Fruit fly (Drosophila melanogaster) whole organism, embryonic: Measurements from ENCODE around the gene salm.
A peak's percentile ranks its signal among the peaks of the same experiment; 100 is the strongest.

Experiments used
- CG10979 ChIP-seq: fragments of 200-800 bp; sonication (Bioruptor generic); optimal IDR thresholded peaks from 2 replicates; lab custom pipeline; 2018; ENCODE audit warnings: missing biosample characterization, mild to moderate bottlenecking, missing genetic modification characterization, moderate library complexity
- CG11247 ChIP-seq: fragments of 200-800 bp; sonication (Bioruptor generic); IDR thresholded peaks from 2 replicates; pipeline ENCODE4 v1.3.6; 2022; ENCODE audit warnings: missing biosample characterization, missing genetic modification characterization
- CG12942 ChIP-seq: fragments of 200-800 bp; sonication (Bioruptor generic); optimal IDR thresholded peaks from 3 replicates; lab custom pipeline; 2016; ENCODE audit warnings: missing biosample characterization, missing genetic modification characterization
- CG13424 ChIP-seq: fragments of 200-800 bp; sonication (Bioruptor generic); optimal IDR thresholded peaks from 2 replicates; lab custom pipeline; 2019; ENCODE audit warnings: missing biosample characterization, mild to moderate bottlenecking, missing genetic modification characterization, moderate library complexity
- CG13894 ChIP-seq: fragments of 200-800 bp; sonication (Bioruptor generic); optimal IDR thresholded peaks from 3 replicates; lab custom pipeline; 2018; ENCODE audit warnings: missing biosample characterization, mild to moderate bottlenecking, missing genetic modification characterization, moderate library complexity
- CG15011 ChIP-seq: fragments of 200-800 bp; sonication (Bioruptor generic); optimal IDR thresholded peaks from 3 replicates; lab custom pipeline; 2018; ENCODE audit warnings: missing biosample characterization, mild to moderate bottlenecking, missing genetic modification characterization
- CG15601 ChIP-seq: fragments of 200-800 bp; sonication (Bioruptor generic); optimal IDR thresholded peaks from 3 replicates; lab custom pipeline; 2019; ENCODE audit warnings: missing biosample characterization, mild to moderate bottlenecking, missing genetic modification characterization, moderate library complexity
- CG17328 ChIP-seq: fragments of 200-800 bp; sonication (Bioruptor generic); IDR thresholded peaks from 2 replicates; pipeline ENCODE4 v1.3.6; 2022; ENCODE audit warnings: missing biosample characterization, missing genetic modification characterization
- CG17361 ChIP-seq: fragments of 200-800 bp; sonication (Bioruptor generic); IDR thresholded peaks from 3 replicates; pipeline ENCODE4 v1.3.6; 2022; ENCODE audit warnings: missing biosample characterization, missing genetic modification characterization
- CG18262 ChIP-seq: fragments of 200-800 bp; optimal IDR thresholded peaks from 3 replicates; lab custom pipeline; 2019; ENCODE audit warnings: missing biosample characterization, mild to moderate bottlenecking, missing genetic modification characterization, moderate library complexity
- CG18619 ChIP-seq: fragments of 200-800 bp; sonication (Bioruptor generic); optimal IDR thresholded peaks from 3 replicates; lab custom pipeline; 2017; ENCODE audit warnings: missing biosample characterization, mild to moderate bottlenecking, missing genetic modification characterization
- CG2120 ChIP-seq: fragments of 200-800 bp; sonication (Bioruptor generic); optimal IDR thresholded peaks from 3 replicates; lab custom pipeline; 2016; ENCODE audit warnings: missing biosample characterization, missing genetic modification characterization
- CG2129 ChIP-seq: fragments of 200-800 bp; sonication (Bioruptor generic); IDR thresholded peaks from 2 replicates; pipeline ENCODE4 v1.3.6; 2022; ENCODE audit warnings: missing biosample characterization, missing genetic modification characterization; ENCODE audit not compliant: partially characterized antibody
- CG2875 ChIP-seq: fragments of 200-800 bp; sonication (Bioruptor generic); optimal IDR thresholded peaks from 2 replicates; lab custom pipeline; 2017; ENCODE audit warnings: missing biosample characterization, mild to moderate bottlenecking, missing genetic modification characterization, missing genetic modification reagents
- CG33557 ChIP-seq: fragments of 200-800 bp; sonication (Bioruptor generic); optimal IDR thresholded peaks from 2 replicates; lab custom pipeline; 2019; ENCODE audit warnings: missing biosample characterization, mild to moderate bottlenecking, missing genetic modification characterization, moderate library complexity
- CG4282 ChIP-seq: fragments of 200-800 bp; sonication (Bioruptor generic); optimal IDR thresholded peaks from 2 replicates; lab custom pipeline; 2016; ENCODE audit warnings: missing biosample characterization, missing genetic modification characterization
- CG4617 ChIP-seq: fragments of 200-800 bp; sonication (Bioruptor generic); optimal IDR thresholded peaks from 3 replicates; lab custom pipeline; 2016; ENCODE audit warnings: missing biosample characterization, missing genetic modification characterization, borderline replicate concordance
- CG8924 ChIP-seq: fragments of 200-800 bp; optimal IDR thresholded peaks from 3 replicates; lab custom pipeline; 2019; ENCODE audit warnings: missing biosample characterization, mild to moderate bottlenecking, missing genetic modification characterization, moderate library complexity
- CG9727 ChIP-seq: fragments of 200-800 bp; sonication (Bioruptor generic); optimal IDR thresholded peaks from 3 replicates; lab custom pipeline; 2017; ENCODE audit warnings: missing biosample characterization, mild to moderate bottlenecking, missing genetic modification characterization
- CoRest ChIP-seq: fragments of 200-800 bp; sonication (Bioruptor generic); optimal IDR thresholded peaks from 3 replicates; lab custom pipeline; 2018; ENCODE audit warnings: missing biosample characterization, mild to moderate bottlenecking, missing genetic modification characterization, moderate library complexity
- D19A ChIP-seq: fragments of 200-800 bp; optimal IDR thresholded peaks from 3 replicates; lab custom pipeline; 2019; ENCODE audit warnings: missing biosample characterization, mild to moderate bottlenecking, missing genetic modification characterization, moderate library complexity
- Dad ChIP-seq: fragments of 200-800 bp; sonication (Bioruptor generic); optimal IDR thresholded peaks from 3 replicates; lab custom pipeline; 2016; ENCODE audit warnings: missing biosample characterization, missing genetic modification characterization
- Dll ChIP-seq: fragments of 200-800 bp; sonication (Bioruptor generic); IDR thresholded peaks from 4 replicates; pipeline ENCODE4 v1.3.6; 2022; ENCODE audit warnings: missing biosample characterization, missing genetic modification characterization; ENCODE audit not compliant: partially characterized antibody
- Ets65A ChIP-seq: fragments of 200-800 bp; sonication (Bioruptor generic); peaks from one replicate; lab custom pipeline; 2016; ENCODE audit warnings: missing biosample characterization, missing genetic modification characterization
- Hey ChIP-seq: fragments of 200-800 bp; sonication (Bioruptor generic); optimal IDR thresholded peaks from 3 replicates; lab custom pipeline; 2018; ENCODE audit warnings: missing biosample characterization, mild to moderate bottlenecking, missing genetic modification characterization
- NC2α ChIP-seq: fragments of 200-800 bp; sonication (Bioruptor generic); optimal IDR thresholded peaks from 2 replicates; lab custom pipeline; 2016; ENCODE audit warnings: missing biosample characterization, missing genetic modification characterization
- NC2β ChIP-seq: fragments of 200-800 bp; sonication (Bioruptor generic); optimal IDR thresholded peaks from 2 replicates; lab custom pipeline; 2016; ENCODE audit warnings: missing biosample characterization, missing genetic modification characterization
- Neu2 ChIP-seq: fragments of 200-800 bp; sonication (Bioruptor generic); optimal IDR thresholded peaks from 3 replicates; lab custom pipeline; 2016; ENCODE audit warnings: missing biosample characterization, missing genetic modification characterization, borderline replicate concordance
- Optix ChIP-seq: fragments of 200-800 bp; sonication (Bioruptor generic); IDR thresholded peaks from 3 replicates; pipeline ENCODE4 v1.3.6; 2022; ENCODE audit warnings: missing biosample characterization, missing genetic modification characterization
- Ptx1 ChIP-seq: fragments of 200-800 bp; sonication (Bioruptor generic); IDR thresholded peaks from 2 replicates; pipeline ENCODE4 v1.3.6; 2022; ENCODE audit warnings: missing biosample characterization, missing genetic modification characterization
- Sox102F ChIP-seq: fragments of 200-800 bp; sonication (Bioruptor generic); optimal IDR thresholded peaks from 2 replicates; lab custom pipeline; 2018; ENCODE audit warnings: missing biosample characterization, mild to moderate bottlenecking, missing genetic modification characterization, moderate library complexity
- Tbp ChIP-seq: fragments of >200 bp; optimal IDR thresholded peaks from 2 replicates; lab custom pipeline; 2018; ENCODE audit warnings: missing biosample characterization, missing genetic modification characterization
- bsh ChIP-seq, 2 experiments: fragments of 200-800 bp; sonication (Bioruptor generic); optimal IDR thresholded peaks; 2 replicates each; lab custom pipeline; 2017 to 2018; ENCODE audit warnings: mild to moderate bottlenecking in 2 of 2, missing biosample characterization in 2 of 2, missing genetic modification characterization in 2 of 2, moderate library complexity in 1 of 2
- gem ChIP-seq: fragments of 200-800 bp; sonication (Bioruptor generic); optimal IDR thresholded peaks from 2 replicates; lab custom pipeline; 2019; ENCODE audit warnings: missing biosample characterization, mild to moderate bottlenecking, missing genetic modification characterization, moderate library complexity
- gsb ChIP-seq: fragments of 200-800 bp; sonication (Bioruptor generic); IDR thresholded peaks from 2 replicates; pipeline ENCODE4 v1.3.6; 2022; ENCODE audit warnings: missing biosample characterization, missing genetic modification characterization
- gsb-n ChIP-seq: fragments of 200-800 bp; sonication (Bioruptor generic); optimal IDR thresholded peaks from 3 replicates; lab custom pipeline; 2018; ENCODE audit warnings: missing biosample characterization, mild to moderate bottlenecking, missing genetic modification characterization
- kni ChIP-seq: fragments of 200-800 bp; sonication (Bioruptor generic); optimal IDR thresholded peaks from 3 replicates; lab custom pipeline; 2017; ENCODE audit warnings: mild to moderate bottlenecking, missing biosample characterization, missing genetic modification reagents, missing genetic modification characterization
- lola ChIP-seq, 3 experiments: fragments of >200 bp in 2 of 3; fragments of 200-800 bp in 1 of 3; sonication (Bioruptor generic) in 1 of 3; optimal IDR thresholded peaks; 2 replicates each; lab custom pipeline; 2017 to 2019; ENCODE audit warnings: missing biosample characterization in 3 of 3, missing genetic modification characterization in 3 of 3, mild to moderate bottlenecking in 1 of 3, moderate library complexity in 1 of 3
- otp ChIP-seq: fragments of 200-800 bp; sonication (Bioruptor generic); IDR thresholded peaks from 3 replicates; pipeline ENCODE4, ENCODE4 v1.3.6; 2022; ENCODE audit warnings: missing biosample characterization, missing genetic modification characterization
- phol ChIP-seq: fragments of 200-800 bp; sonication (Bioruptor generic); optimal IDR thresholded peaks from 3 replicates; lab custom pipeline; 2018; ENCODE audit warnings: missing biosample characterization, mild to moderate bottlenecking, missing genetic modification characterization, moderate library complexity
- pum ChIP-seq: fragments of 200-800 bp; sonication (Bioruptor generic); optimal IDR thresholded peaks from 2 replicates; lab custom pipeline; 2016; ENCODE audit warnings: missing biosample characterization, missing genetic modification characterization
- ranshi ChIP-seq: fragments of 200-800 bp; sonication (Bioruptor generic); IDR thresholded peaks from 2 replicates; pipeline ENCODE4 v1.3.6; 2022; ENCODE audit warnings: missing biosample characterization, missing genetic modification characterization
- stwl ChIP-seq: fragments of 200-800 bp; sonication (Bioruptor generic); optimal IDR thresholded peaks from 3 replicates; lab custom pipeline; 2018; ENCODE audit warnings: missing biosample characterization, mild to moderate bottlenecking, missing genetic modification characterization, moderate library complexity
- tin ChIP-seq: fragments of 200-800 bp; sonication (Bioruptor generic); optimal IDR thresholded peaks from 3 replicates; lab custom pipeline; 2016; ENCODE audit warnings: missing biosample characterization, missing genetic modification characterization
- tio ChIP-seq: fragments of 200-800 bp; sonication (Bioruptor generic); optimal IDR thresholded peaks from 2 replicates; lab custom pipeline; 2017; ENCODE audit warnings: missing biosample characterization, missing genetic modification characterization, inconsistent platforms
- ttk ChIP-seq: fragments of 200-800 bp; sonication (Bioruptor generic); IDR thresholded peaks from 2 replicates; pipeline ENCODE4 v2.1.2; 2022; ENCODE audit warnings: missing biosample characterization, missing genetic modification characterization
- unc-4 ChIP-seq: fragments of 200-800 bp; sonication (Bioruptor generic); IDR thresholded peaks from 2 replicates; pipeline ENCODE4 v1.3.6; 2022; ENCODE audit warnings: missing biosample characterization, missing genetic modification characterization; ENCODE audit not compliant: partially characterized antibody
- z ChIP-seq: fragments of 200-800 bp; sonication (Bioruptor generic); IDR thresholded peaks from 3 replicates; pipeline ENCODE4 v1.3.6; 2022; ENCODE audit warnings: missing biosample characterization, missing genetic modification characterization
- zen ChIP-seq: fragments of 200-800 bp; sonication (Bioruptor generic); optimal IDR thresholded peaks from 3 replicates; lab custom pipeline; 2018; ENCODE audit warnings: missing biosample characterization, mild to moderate bottlenecking, missing genetic modification characterization, moderate library complexity

The salm gene

DNA sequence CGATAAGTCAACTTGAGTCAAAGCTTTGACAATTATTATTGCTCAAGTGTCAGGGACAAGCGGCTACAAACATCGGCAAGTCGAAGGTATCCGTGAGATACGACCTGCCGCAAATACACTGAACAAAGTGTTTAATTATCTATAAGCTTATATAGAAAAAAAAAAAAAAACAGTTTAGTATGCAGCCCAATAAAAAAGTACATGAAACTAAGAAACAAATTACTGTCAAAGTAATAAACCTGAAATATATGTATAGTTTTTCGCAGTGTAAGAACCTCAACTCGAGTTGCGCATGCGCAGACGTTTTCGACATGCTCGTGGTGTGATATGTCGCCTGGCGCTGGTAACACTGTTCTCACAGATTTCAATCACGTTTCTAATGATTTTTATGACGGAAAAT is 27.9 kb downstream of the salm start (continued):
- TF ChIP-seq lola (GFP tag; optimal IDR thresholded peaks at IDR 0.05; lab: Kevin White, UChicago) (peak in 1 of 3 experiments; percentile 82), CG11247 (GFP tag; lab: Robert Waterston, UW) (no peak), Dad (GFP tag; lab: Kevin White, UChicago) (no peak), CG2129 (GFP tag; lab: Robert Waterston, UW) (no peak), CG4617 (GFP tag; lab: Kevin White, UChicago) (peak; percentile 13), Ets65A (GFP tag; lab: Kevin White, UChicago) (peak; percentile 77), kni (GFP tag; lab: Kevin White, UChicago) (peak; percentile 24), CG33557 (GFP tag; lab: Kevin White, UChicago) (peak; percentile 67), CoRest (tag; lab: Kevin White, UChicago) (peak; percentile 59), Dll (GFP tag; lab: Robert Waterston, UW) (no peak), D19A (tag; lab: Kevin White, UChicago) (no peak), CG15601 (tag; lab: Kevin White, UChicago) (peak; percentile 39), CG13894 (no peak), gem (tag; lab: Kevin White, UChicago) (peak; percentile 80), otp (GFP tag; lab: Robert Waterston, UW) (peak; percentile 38; the same call in 1 of the 3 replicates), CG2120 (GFP tag; lab: Kevin White, UChicago) (peak; percentile 26), phol (tag; lab: Kevin White, UChicago) (peak; percentile 58), ranshi (GFP tag; lab: Robert Waterston, UW) (peak; percentile 22; the same call in 1 of the 2 replicates), NC2β (GFP tag; lab: Kevin White, UChicago) (peak; percentile 35), NC2α (peak; percentile 39), Neu2 (no peak), tin (GFP tag; lab: Kevin White, UChicago) (peak; percentile 41), gsb-n (tag; lab: Kevin White, UChicago) (peak; percentile 63), CG2875 (peak; percentile 36), ttk (peak; percentile 27; the same call in 1 of the 2 replicates), pum (peak; percentile 6), CG10979 (peak; percentile 65), unc-4 (no peak), CG17328 (GFP tag; lab: Robert Waterston, UW) (peak; percentile 79), tio (GFP tag; lab: Kevin White, UChicago) (peak; percentile 65), Tbp (GFP tag; lab: Kevin White, UChicago) (no peak), CG9727 (GFP tag; lab: Kevin White, UChicago) (peak; percentile 68), CG13424 (tag; lab: Kevin White, UChicago) (peak; percentile 37), CG18619 (GFP tag; lab: Kevin White, UChicago) (peak; percentile 3), Sox102F (GFP tag; lab: Kevin White, UChicago) (peak; percentile 51), CG8924 (tag; lab: Kevin White, UChicago) (peak; percentile 26), bsh (GFP tag; optimal IDR thresholded peaks at IDR 0.05; lab: Kevin White, UChicago) (peak in 1 of 2 experiments; percentile 83), CG15011 (GFP tag; lab: Kevin White, UChicago) (no peak), CG17361 (GFP tag; lab: Robert Waterston, UW) (peak; percentile 38; the same call in 1 of the 3 replicates), Ptx1 (GFP tag; lab: Robert Waterston, UW) (peak; percentile 37; the same call in 1 of the 2 replicates), CG18262 (tag; lab: Kevin White, UChicago) (peak; percentile 64), stwl (tag; lab: Kevin White, UChicago) (peak; percentile 30), z (no peak), gsb (GFP tag; lab: Robert Waterston, UW) (no peak), zen (peak; percentile 46), Hey (tag; lab: Kevin White, UChicago) (no peak), CG4282 (GFP tag; lab: Kevin White, UChicago) (no peak), Optix (GFP tag; lab: Robert Waterston, UW) (peak; percentile 51; the same call in 1 of the 3 replicates), CG12942 (peak; percentile 10)
